Worm (Caenorhabditis elegans): ENCODE data around the gene F39C12.1.

DNA sequence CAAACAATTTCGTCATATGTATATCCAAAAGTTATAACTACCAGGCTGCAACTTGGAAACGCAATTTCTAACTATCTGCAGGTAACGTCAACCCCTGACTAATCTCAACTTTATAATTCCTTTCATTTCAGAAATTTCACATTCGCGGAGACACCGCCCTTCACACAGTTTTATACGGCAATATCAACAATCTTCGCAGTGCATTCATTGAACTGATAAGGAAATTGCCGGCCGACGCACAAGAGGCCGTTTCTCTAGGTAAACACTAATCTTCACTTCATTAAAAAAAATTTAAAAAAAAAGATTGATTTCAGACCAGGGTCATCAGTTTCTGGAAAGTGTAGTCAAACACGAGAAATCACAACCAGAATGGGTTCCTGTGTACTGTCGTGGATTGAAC lies 34.1 kb downstream of the F39C12.1 start:
- no peak for TF ChIP-seq fkh-10 (GFP tag; optimal IDR thresholded peaks at IDR 0.05)
- TF ChIP-seq egl-27 (tag; optimal IDR thresholded peaks at IDR 0.05) = no peak
- TF ChIP-seq lin-13 (GFP tag; optimal IDR thresholded peaks at IDR 0.05) = no peak
- no peak for TF ChIP-seq ama-1 (optimal IDR thresholded peaks at IDR 0.05)
- TF ChIP-seq dpl-1 (GFP tag; optimal IDR thresholded peaks at IDR 0.05) = no peak
- TF ChIP-seq snpc-4 (tag; optimal IDR thresholded peaks at IDR 0.05) = no peak
- TF ChIP-seq nhr-12 (tag; optimal IDR thresholded peaks at IDR 0.05) = no peak
- no peak for TF ChIP-seq ceh-88 (GFP tag; IDR thresholded peaks at IDR 0.05)
- TF ChIP-seq ets-5 (GFP tag; IDR thresholded peaks at IDR 0.05) = no peak
- no peak for TF ChIP-seq nhr-28 (tag; optimal IDR thresholded peaks at IDR 0.05)
- no peak for TF ChIP-seq jun-1 (tag; optimal IDR thresholded peaks at IDR 0.05)
- no peak for TF ChIP-seq mdl-1 (tag; optimal IDR thresholded peaks at IDR 0.05)
- TF ChIP-seq skn-1 (tag; optimal IDR thresholded peaks at IDR 0.05) = no peak

Measured in whole organism, L1 larva.